Worm (Caenorhabditis elegans) whole organism, young adult: ENCODE data around the gene cex-1.

Experiments used
- B0035.1 ChIP-seq: sonication (generic microtip); optimal IDR thresholded peaks from 2 replicates; lab custom pipeline; 2016; ENCODE audit warnings: missing genetic modification characterization, mild to moderate bottlenecking, missing compliant biosample characterization, missing genotype, missing genetic modification reagents
- B0261.1 ChIP-seq: sonication (generic microtip); optimal IDR thresholded peaks from 2 replicates; lab custom pipeline; 2016; ENCODE audit warnings: mild to moderate bottlenecking, missing genetic modification characterization, moderate library complexity, missing compliant biosample characterization
- B0336.3 ChIP-seq: fragments of 200-800 bp; sonication (Bioruptor generic); IDR thresholded peaks from 2 replicates; pipeline ENCODE4 v1.3.6; 2022; ENCODE audit warnings: missing genetic modification characterization, missing compliant biosample characterization
- F10E7.11 ChIP-seq: sonication (generic microtip); optimal IDR thresholded peaks from 2 replicates; lab custom pipeline; 2017; ENCODE audit warnings: mild to moderate bottlenecking, missing genetic modification characterization, moderate library complexity, missing compliant biosample characterization
- F23B12.7 ChIP-seq: sonication (generic microtip); optimal IDR thresholded peaks from 2 replicates; lab custom pipeline; 2017; ENCODE audit warnings: missing genetic modification characterization, mild to moderate bottlenecking, missing compliant biosample characterization, antibody characterized with exemption, moderate library complexity; ENCODE audit not compliant: insufficient read depth
- F33H1.4 ChIP-seq: fragments of 200-800 bp; sonication (Bioruptor generic); IDR thresholded peaks from 2 replicates; pipeline ENCODE4 v1.3.6; 2022; ENCODE audit warnings: missing genetic modification reagents, missing genetic modification characterization, missing compliant biosample characterization
- F37B4.10 ChIP-seq: fragments of 200-800 bp; sonication (Bioruptor generic); IDR thresholded peaks from 2 replicates; pipeline ENCODE4 v1.3.6; 2022; ENCODE audit warnings: missing genetic modification characterization, missing compliant biosample characterization
- F49E8.2 ChIP-seq: sonication (generic microtip); optimal IDR thresholded peaks from 3 replicates; lab custom pipeline; 2017; ENCODE audit warnings: missing genetic modification characterization, mild to moderate bottlenecking, missing compliant biosample characterization, antibody characterized with exemption, moderate library complexity; ENCODE audit not compliant: insufficient read depth
- F52B5.7 ChIP-seq: sonication (generic microtip); optimal IDR thresholded peaks from 2 replicates; lab custom pipeline; 2016; ENCODE audit warnings: mild to moderate bottlenecking, missing genetic modification characterization, missing compliant biosample characterization
- F57A8.1 ChIP-seq: fragments of 200-800 bp; sonication (Bioruptor generic); optimal IDR thresholded peaks from 2 replicates; lab custom pipeline; 2018; ENCODE audit warnings: mild to moderate bottlenecking, missing genetic modification characterization, moderate library complexity, missing compliant biosample characterization
- F57C9.4 ChIP-seq: sonication (generic microtip); optimal IDR thresholded peaks from 2 replicates; lab custom pipeline; 2017; ENCODE audit warnings: mild to moderate bottlenecking, missing genetic modification characterization, missing compliant biosample characterization
- K12H6.12 ChIP-seq: fragments of 200-800 bp; sonication (Bioruptor generic); optimal IDR thresholded peaks from 2 replicates; lab custom pipeline; 2018; ENCODE audit warnings: mild to moderate bottlenecking, missing genetic modification characterization, missing compliant biosample characterization
- T07F8.4 ChIP-seq: sonication (generic microtip); optimal IDR thresholded peaks from 2 replicates; lab custom pipeline; 2016; ENCODE audit warnings: mild to moderate bottlenecking, missing genetic modification characterization, moderate library complexity, missing compliant biosample characterization
- T26A5.8 ChIP-seq: sonication (generic microtip); optimal IDR thresholded peaks from 2 replicates; lab custom pipeline; 2016; ENCODE audit warnings: missing genetic modification characterization, missing compliant biosample characterization
- Y67H2A.10 ChIP-seq: fragments of 200-800 bp; sonication (Bioruptor generic); conservative IDR thresholded peaks from 2 replicates; pipeline ENCODE4 v1.3.6; 2022; ENCODE audit warnings: missing genetic modification reagents, missing genetic modification characterization, missing compliant biosample characterization
- ama-1 ChIP-seq, 3 experiments: fragments of 150-350 bp in 1 of 3; sonication (generic microtip) in 2 of 3; optimal IDR thresholded peaks; 2 replicates each; lab custom pipeline; 2014 to 2018; ENCODE audit warnings: missing biosample characterization in 2 of 3, missing genetic modification characterization in 2 of 3, missing genetic modification reagents in 2 of 3
- ccch-3 ChIP-seq: fragments of 200-800 bp; sonication (Bioruptor generic); optimal IDR thresholded peaks from 2 replicates; lab custom pipeline; 2018; ENCODE audit warnings: mild to moderate bottlenecking, missing genetic modification characterization, missing compliant biosample characterization
- ceh-100 ChIP-seq: fragments of 200-800 bp; sonication (Bioruptor generic); IDR thresholded peaks from 2 replicates; pipeline ENCODE4 v1.3.6; 2022; ENCODE audit warnings: missing genetic modification reagents, missing genetic modification characterization, missing compliant biosample characterization
- ceh-40 ChIP-seq: fragments of 200-800 bp; sonication (Bioruptor generic); IDR thresholded peaks from 2 replicates; pipeline ENCODE4 v1.3.6; 2022; ENCODE audit warnings: missing genetic modification characterization, missing compliant biosample characterization
- ceh-58 ChIP-seq: fragments of 200-800 bp; sonication (Bioruptor generic); IDR thresholded peaks from 2 replicates; pipeline ENCODE4 v1.3.6; 2022; ENCODE audit warnings: missing genetic modification characterization, missing compliant biosample characterization
- ceh-79 ChIP-seq: sonication (generic microtip); optimal IDR thresholded peaks from 2 replicates; lab custom pipeline; 2017; ENCODE audit warnings: mild to moderate bottlenecking, missing genetic modification characterization, missing compliant biosample characterization
- chd-7 ChIP-seq: sonication (generic microtip); optimal IDR thresholded peaks from 2 replicates; lab custom pipeline; 2016; ENCODE audit warnings: mild to moderate bottlenecking, missing genetic modification characterization, moderate library complexity, missing compliant biosample characterization
- dpff-1 ChIP-seq: sonication (generic microtip); optimal IDR thresholded peaks from 2 replicates; lab custom pipeline; 2017; ENCODE audit warnings: mild to moderate bottlenecking, missing genetic modification characterization, missing compliant biosample characterization
- egl-18 ChIP-seq: fragments of 200-800 bp; sonication (Bioruptor generic); IDR thresholded peaks from 2 replicates; pipeline ENCODE4 v1.3.6; 2022; ENCODE audit warnings: missing genetic modification reagents, missing genetic modification characterization, missing compliant biosample characterization
- egrh-3 ChIP-seq: fragments of 200-800 bp; sonication (Bioruptor generic); IDR thresholded peaks from 2 replicates; pipeline ENCODE4 v1.3.6; 2022; ENCODE audit warnings: missing genetic modification reagents, missing genetic modification characterization, missing compliant biosample characterization
- fkh-3 ChIP-seq: sonication (generic microtip); optimal IDR thresholded peaks from 2 replicates; lab custom pipeline; 2016; ENCODE audit warnings: mild to moderate bottlenecking, missing genetic modification characterization, missing compliant biosample characterization
- lag-1 ChIP-seq: fragments of 200-800 bp; sonication (Bioruptor generic); IDR thresholded peaks from 2 replicates; pipeline ENCODE4 v1.3.6; 2022; ENCODE audit warnings: missing genetic modification reagents, missing genetic modification characterization, missing compliant biosample characterization
- lin-35 ChIP-seq, 3 experiments: fragments of 150-350 bp in 2 of 3; sonication (generic microtip) in 1 of 3; optimal IDR thresholded peaks; 2 replicates each; lab custom pipeline; 2014 to 2018; ENCODE audit warnings: missing biosample characterization in 3 of 3, missing genetic modification characterization in 3 of 3, missing genetic modification reagents in 3 of 3
- lin-40 ChIP-seq: sonication (generic microtip); optimal IDR thresholded peaks from 2 replicates; lab custom pipeline; 2016; ENCODE audit warnings: missing genetic modification characterization, mild to moderate bottlenecking, missing compliant biosample characterization, missing genotype, missing genetic modification reagents
- madf-3 ChIP-seq: fragments of 200-800 bp; sonication (Bioruptor generic); IDR thresholded peaks from 2 replicates; pipeline ENCODE4 v1.3.6; 2022; ENCODE audit warnings: missing genetic modification reagents, missing genetic modification characterization, missing compliant biosample characterization
- nfya-1 ChIP-seq: sonication (generic microtip); optimal IDR thresholded peaks from 2 replicates; lab custom pipeline; 2017; ENCODE audit warnings: antibody characterized with exemption, missing compliant biosample characterization, missing genetic modification characterization, borderline replicate concordance; ENCODE audit not compliant: insufficient read depth
- nfya-2 ChIP-seq: fragments of 200-800 bp; sonication (Bioruptor generic); IDR thresholded peaks from 2 replicates; pipeline ENCODE4 v1.3.6; 2022; ENCODE audit warnings: missing genetic modification reagents, missing genetic modification characterization, missing compliant biosample characterization
- nhr-27 ChIP-seq: fragments of 200-800 bp; sonication (Bioruptor generic); optimal IDR thresholded peaks from 2 replicates; lab custom pipeline; 2018; ENCODE audit warnings: mild to moderate bottlenecking, missing genetic modification characterization, moderate library complexity, missing compliant biosample characterization
- pbrm-1 ChIP-seq: fragments of 200-800 bp; sonication (Bioruptor generic); IDR thresholded peaks from 2 replicates; pipeline ENCODE4 v1.3.6; 2022; ENCODE audit warnings: missing genetic modification reagents, missing genetic modification characterization, missing compliant biosample characterization
- pha-4 ChIP-seq: fragments of 150-350 bp; sonication (generic microtip); optimal IDR thresholded peaks from 2 replicates; lab custom pipeline; 2014; ENCODE audit warnings: missing biosample characterization, missing genetic modification reagents, missing genetic modification characterization
- repo-1 ChIP-seq: sonication (generic microtip); optimal IDR thresholded peaks from 2 replicates; lab custom pipeline; 2017; ENCODE audit warnings: mild to moderate bottlenecking, missing genetic modification characterization, missing compliant biosample characterization
- somi-1 ChIP-seq: fragments of 200-800 bp; sonication (Bioruptor generic); optimal IDR thresholded peaks from 2 replicates; lab custom pipeline; 2018; ENCODE audit warnings: mild to moderate bottlenecking, missing genetic modification characterization, missing compliant biosample characterization
- tbx-9 ChIP-seq: sonication (generic microtip); optimal IDR thresholded peaks from 2 replicates; lab custom pipeline; 2016; ENCODE audit warnings: borderline replicate concordance, missing genetic modification characterization, inconsistent platforms, missing compliant biosample characterization
- tlf-1 ChIP-seq: fragments of 200-800 bp; sonication (Bioruptor generic); optimal IDR thresholded peaks from 2 replicates; lab custom pipeline; 2018; ENCODE audit warnings: mild to moderate bottlenecking, missing genetic modification characterization, missing compliant biosample characterization
- unc-62 ChIP-seq: fragments of 150-350 bp; optimal IDR thresholded peaks from 2 replicates; lab custom pipeline; 2014; ENCODE audit warnings: missing biosample characterization, missing genetic modification reagents, missing genetic modification characterization
- ztf-18 ChIP-seq: sonication (generic microtip); optimal IDR thresholded peaks from 2 replicates; lab custom pipeline; 2016; ENCODE audit warnings: missing genotype, mild to moderate bottlenecking, missing genetic modification characterization, missing compliant biosample characterization
- ztf-26 ChIP-seq: sonication (generic microtip); optimal IDR thresholded peaks from 2 replicates; lab custom pipeline; 2017; ENCODE audit warnings: missing genetic modification characterization, missing compliant biosample characterization

cex-1 gene

ce11 chrII:5437586-5437985 lies 9.9 kb upstream of the cex-1 start, which contains the start of gene F07F6.1:
Gene F07F6.1, plus strand, starts transcription at chrII:5437886.
- no peak for TF ChIP-seq F49E8.2
- TF ChIP-seq egl-18, result no peak
- TF ChIP-seq nfya-2 (GFP tag; lab: Robert Waterston, UW), result no peak
- no peak for TF ChIP-seq tbx-9
- TF ChIP-seq pha-4 (tag; lab: Kevin White, UChicago), result no peak
- TF ChIP-seq lag-1, result no peak
- TF ChIP-seq dpff-1, result no peak
- no peak for TF ChIP-seq pbrm-1
- no peak for TF ChIP-seq madf-3 (GFP tag; lab: Robert Waterston, UW)
- no peak for TF ChIP-seq nfya-1 (tag; lab: Kevin White, UChicago)
- TF ChIP-seq ceh-79 (tag; lab: Kevin White, UChicago), result no peak
- TF ChIP-seq B0261.1 (tag; lab: Kevin White, UChicago), result no peak
- TF ChIP-seq F23B12.7 (tag; lab: Kevin White, UChicago), result no peak
- no peak for TF ChIP-seq F52B5.7
- no peak for TF ChIP-seq ztf-18 (tag; lab: Kevin White, UChicago)
- no peak for TF ChIP-seq F37B4.10 (GFP tag; lab: Robert Waterston, UW)

ce11 chrII:5446506-5446905 lies 975 bp upstream of the cex-1 start, which contains the start of gene nmr-1:
Gene nmr-1, minus strand, starts transcription at chrII:5446606.
- TF ChIP-seq Y67H2A.10 (no peak), F10E7.11 (tag; lab: Kevin White, UChicago) (no peak), repo-1 (tag; lab: Kevin White, UChicago) (no peak), fkh-3 (tag; lab: Kevin White, UChicago) (no peak), lin-40 (tag; lab: Kevin White, UChicago) (no peak)

- TF ChIP-seq B0035.1 (tag; lab: Kevin White, UChicago) (no peak), nhr-27 (tag; lab: Kevin White, UChicago) (no peak), lin-35 (GFP tag; optimal IDR thresholded peaks at IDR 0.05; lab: Kevin White, UChicago) (no peak), T26A5.8 (tag; lab: Kevin White, UChicago) (no peak), unc-62 (GFP tag; lab: Kevin White, UChicago) (no peak), tlf-1 (no peak), chd-7 (tag; lab: Kevin White, UChicago) (no peak), F33H1.4 (GFP tag; lab: Robert Waterston, UW) (no peak), ceh-100 (GFP tag; lab: Robert Waterston, UW) (no peak)
Observed at ce11 chrII:5449219-5449618, 1.7 kb downstream of the cex-1 start.

- TF ChIP-seq ccch-3 (GFP tag; lab: Kevin White, UChicago) (no peak), somi-1 (GFP tag; lab: Kevin White, UChicago) (no peak), F10E7.11 (tag; lab: Kevin White, UChicago) (no peak), ceh-79 (tag; lab: Kevin White, UChicago) (no peak), F57A8.1 (GFP tag; lab: Kevin White, UChicago) (no peak), T07F8.4 (tag; lab: Kevin White, UChicago) (no peak), ceh-40 (GFP tag; lab: Robert Waterston, UW) (no peak), nhr-27 (tag; lab: Kevin White, UChicago) (no peak), F57C9.4 (tag; lab: Kevin White, UChicago) (no peak), ztf-26 (tag; lab: Kevin White, UChicago) (no peak), ama-1 (optimal IDR thresholded peaks at IDR 0.05; lab: Kevin White, UChicago) (no peak), ama-1 (GFP tag; optimal IDR thresholded peaks at IDR 0.05; lab: Kevin White, UChicago) (no peak), B0035.1 (tag; lab: Kevin White, UChicago) (no peak), ceh-58 (GFP tag; lab: Robert Waterston, UW) (no peak), B0336.3 (GFP tag; lab: Robert Waterston, UW) (no peak), nfya-1 (tag; lab: Kevin White, UChicago) (no peak), egrh-3 (GFP tag; lab: Robert Waterston, UW) (no peak), K12H6.12 (tag; lab: Kevin White, UChicago) (no peak)
Observed at ce11 chrII:5449620-5450019, 2.1 kb downstream of the cex-1 start.
